Worm (Caenorhabditis elegans) whole organism, early embryonic: ENCODE results near the gene Y17G7B.20.

Source experiments
- B0310.2 ChIP-seq: sonication (generic microtip); optimal IDR thresholded peaks from 2 replicates; lab custom pipeline; 2016; ENCODE audit warnings: mild to moderate bottlenecking, missing genetic modification characterization, missing compliant biosample characterization
- ama-1 ChIP-seq: fragments of 150-350 bp; optimal IDR thresholded peaks from 2 replicates; lab custom pipeline; 2014
- ceh-36 ChIP-seq: sonication (generic microtip); optimal IDR thresholded peaks from 2 replicates; lab custom pipeline; 2016; ENCODE audit warnings: missing genetic modification characterization, inconsistent platforms, missing compliant biosample characterization
- flt-1 ChIP-seq: fragments of 200-800 bp; sonication (Bioruptor generic); IDR thresholded peaks from 2 replicates; pipeline ENCODE4 v1.3.6; 2022; ENCODE audit warnings: missing genetic modification characterization, missing compliant biosample characterization
- hmbx-1 ChIP-seq: sonication (generic microtip); optimal IDR thresholded peaks from 2 replicates; lab custom pipeline; 2016; ENCODE audit warnings: mild to moderate bottlenecking, missing genetic modification characterization, missing compliant biosample characterization
- hmg-4 ChIP-seq: fragments of 200-800 bp; sonication (Bioruptor generic); optimal IDR thresholded peaks from 2 replicates; lab custom pipeline; 2018; ENCODE audit warnings: mild to moderate bottlenecking, missing genetic modification characterization, missing compliant biosample characterization
- tbx-11 ChIP-seq: fragments of 200-800 bp; sonication (Bioruptor generic); IDR thresholded peaks from 2 replicates; pipeline ENCODE4 v1.3.6; 2022; ENCODE audit warnings: missing genetic modification characterization, missing compliant biosample characterization
- tbx-37 ChIP-seq: fragments of 200-800 bp; sonication (Bioruptor generic); conservative IDR thresholded peaks from 2 replicates; pipeline ENCODE4 v1.3.6; 2022; ENCODE audit warnings: missing genetic modification reagents, missing genetic modification characterization, missing compliant biosample characterization

- no peak for TF ChIP-seq B0310.2 (tag; lab: Kevin White, UChicago)
- TF ChIP-seq ama-1 = peak; percentile 78
- TF ChIP-seq hmg-4 (GFP tag; lab: Kevin White, UChicago) = peak; percentile 34
- TF ChIP-seq tbx-37 (GFP tag; lab: Robert Waterston, UW) = no peak
- no peak for TF ChIP-seq tbx-11
- no peak for TF ChIP-seq hmbx-1 (tag; lab: Kevin White, UChicago)
- TF ChIP-seq ceh-36 (tag; lab: Kevin White, UChicago) = no peak
- TF ChIP-seq flt-1 (GFP tag; lab: Robert Waterston, UW) = peak; percentile 32; the same call in 1 of the 2 replicates
These were observed 2.3 kb downstream of the Y17G7B.20 start, which contains the start of gene Y17G7B.21 for ce11 chrII:11977363-11977762.
